Worm (Caenorhabditis elegans) whole organism, late embryonic: ENCODE results near the gene F09E5.8.

ENCODE experiments used
- Y22D7AL.16 ChIP-seq: sonication (generic microtip); optimal IDR thresholded peaks from 2 replicates; lab custom pipeline; 2016; ENCODE audit warnings: missing genetic modification characterization, missing compliant biosample characterization
- ceh-34 ChIP-seq: sonication (generic microtip); optimal IDR thresholded peaks from 2 replicates; lab custom pipeline; 2016; ENCODE audit warnings: mild to moderate bottlenecking, missing genetic modification characterization, missing compliant biosample characterization
- sox-4 ChIP-seq: sonication (generic microtip); optimal IDR thresholded peaks from 2 replicates; lab custom pipeline; 2017; ENCODE audit warnings: mild to moderate bottlenecking, missing genetic modification characterization, inconsistent platforms, missing compliant biosample characterization
- tbx-2 ChIP-seq: sonication (generic microtip); optimal IDR thresholded peaks from 2 replicates; lab custom pipeline; 2016; ENCODE audit warnings: missing genetic modification characterization, missing compliant biosample characterization
- unc-42 ChIP-seq: sonication (generic microtip); optimal IDR thresholded peaks from 2 replicates; lab custom pipeline; 2016; ENCODE audit warnings: missing genotype, missing genetic modification characterization, missing compliant biosample characterization
- unc-86 ChIP-seq: sonication (generic microtip); optimal IDR thresholded peaks from 2 replicates; lab custom pipeline; 2016; ENCODE audit warnings: missing genetic modification characterization, missing compliant biosample characterization

- TF ChIP-seq sox-4 (tag; lab: Kevin White, UChicago) (no peak), ceh-34 (peak; percentile 57), unc-42 (tag; lab: Kevin White, UChicago) (peak; percentile 65), Y22D7AL.16 (tag; lab: Kevin White, UChicago) (peak; percentile 1), unc-86 (no peak), tbx-2 (peak; percentile 55)
These were observed 23.0 kb downstream of the F09E5.8 start, which contains the start of the genes agt-2 and F09E5.3 for ce11 chrII:5373275-5374047.
